Fruit fly (Drosophila melanogaster) whole organism, embryonic: ENCODE measurements around the gene CG14960.

Experiments
- ATbp ChIP-seq: fragments of 200-800 bp; sonication (Bioruptor generic); optimal IDR thresholded peaks from 2 replicates; lab custom pipeline; 2017; ENCODE audit warnings: missing biosample characterization, mild to moderate bottlenecking, missing genetic modification characterization, missing genetic modification reagents
- CG10979 ChIP-seq: fragments of 200-800 bp; sonication (Bioruptor generic); optimal IDR thresholded peaks from 2 replicates; lab custom pipeline; 2018; ENCODE audit warnings: missing biosample characterization, mild to moderate bottlenecking, missing genetic modification characterization, moderate library complexity
- CG15269 ChIP-seq: fragments of 200-800 bp; sonication (Bioruptor generic); optimal IDR thresholded peaks from 2 replicates; lab custom pipeline; 2018; ENCODE audit warnings: missing biosample characterization, mild to moderate bottlenecking, missing genetic modification characterization, moderate library complexity
- CG15601 ChIP-seq: fragments of 200-800 bp; sonication (Bioruptor generic); optimal IDR thresholded peaks from 3 replicates; lab custom pipeline; 2019; ENCODE audit warnings: missing biosample characterization, mild to moderate bottlenecking, missing genetic modification characterization, moderate library complexity
- CG17328 ChIP-seq: fragments of 200-800 bp; sonication (Bioruptor generic); IDR thresholded peaks from 2 replicates; pipeline ENCODE4 v1.3.6; 2022; ENCODE audit warnings: missing biosample characterization, missing genetic modification characterization
- CG18599 ChIP-seq: fragments of 200-800 bp; sonication (Bioruptor generic); optimal IDR thresholded peaks from 3 replicates; lab custom pipeline; 2017; ENCODE audit warnings: missing biosample characterization, missing genetic modification characterization, mild to moderate bottlenecking, moderate library complexity, missing genetic modification reagents
- CG2116 ChIP-seq: fragments of 200-800 bp; sonication (Bioruptor generic); optimal IDR thresholded peaks from 3 replicates; lab custom pipeline; 2018; ENCODE audit warnings: missing biosample characterization, mild to moderate bottlenecking, missing genetic modification characterization
- CG2712 ChIP-seq: fragments of 200-800 bp; optimal IDR thresholded peaks from 3 replicates; lab custom pipeline; 2019; ENCODE audit warnings: missing biosample characterization, mild to moderate bottlenecking, missing genetic modification characterization, moderate library complexity
- CG32772 ChIP-seq: fragments of 200-800 bp; sonication (Bioruptor generic); IDR thresholded peaks from 2 replicates; pipeline ENCODE4 v1.3.6; 2022; ENCODE audit warnings: missing biosample characterization, missing genetic modification characterization
- CG4328 ChIP-seq: fragments of 200-800 bp; sonication (Bioruptor generic); optimal IDR thresholded peaks from 3 replicates; lab custom pipeline; 2017; ENCODE audit warnings: missing biosample characterization, missing genetic modification reagents, missing genetic modification characterization
- CG4424 ChIP-seq: fragments of 200-800 bp; sonication (Bioruptor generic); optimal IDR thresholded peaks from 3 replicates; lab custom pipeline; 2016; ENCODE audit warnings: missing biosample characterization, missing genetic modification characterization
- CG4617 ChIP-seq: fragments of 200-800 bp; sonication (Bioruptor generic); optimal IDR thresholded peaks from 3 replicates; lab custom pipeline; 2016; ENCODE audit warnings: missing biosample characterization, missing genetic modification characterization, borderline replicate concordance
- CG6654 ChIP-seq: fragments of 200-800 bp; sonication (Bioruptor generic); optimal IDR thresholded peaks from 2 replicates; lab custom pipeline; 2017; ENCODE audit warnings: missing biosample characterization, mild to moderate bottlenecking, missing genetic modification characterization
- CG6791 ChIP-seq: fragments of 200-800 bp; sonication (Bioruptor generic); IDR thresholded peaks from 3 replicates; pipeline ENCODE4 v1.3.6; 2022; ENCODE audit warnings: missing biosample characterization, missing genetic modification characterization; ENCODE audit not compliant: partially characterized antibody
- CG7271 ChIP-seq: fragments of 200-800 bp; sonication (Bioruptor generic); optimal IDR thresholded peaks from 2 replicates; lab custom pipeline; 2018; ENCODE audit warnings: missing biosample characterization, mild to moderate bottlenecking, missing genetic modification characterization, moderate library complexity
- CG7357 ChIP-seq: fragments of 200-800 bp; sonication (Bioruptor generic); IDR thresholded peaks from 3 replicates; pipeline ENCODE4 v1.3.6; 2022; ENCODE audit warnings: missing biosample characterization, missing genetic modification characterization
- CG8089 ChIP-seq: fragments of 200-800 bp; sonication (Bioruptor generic); optimal IDR thresholded peaks from 3 replicates; lab custom pipeline; 2016; ENCODE audit warnings: missing biosample characterization, missing genetic modification characterization
- Dip2 ChIP-seq: fragments of 200-800 bp; sonication (Bioruptor generic); IDR thresholded peaks from 2 replicates; pipeline ENCODE4 v1.3.6; 2022; ENCODE audit warnings: missing biosample characterization, missing genetic modification characterization
- Doc2 ChIP-seq: fragments of 200-800 bp; sonication (Bioruptor generic); IDR thresholded peaks from 2 replicates; pipeline ENCODE4 v1.3.6; 2022; ENCODE audit warnings: missing biosample characterization, missing genetic modification characterization
- Fer2 ChIP-seq: fragments of 200-800 bp; sonication (Bioruptor generic); optimal IDR thresholded peaks from 2 replicates; lab custom pipeline; 2018; ENCODE audit warnings: missing biosample characterization, mild to moderate bottlenecking, missing genetic modification characterization, moderate library complexity
- HHEX ChIP-seq: fragments of 200-800 bp; sonication (Bioruptor generic); optimal IDR thresholded peaks from 3 replicates; lab custom pipeline; 2017; ENCODE audit warnings: missing biosample characterization, mild to moderate bottlenecking, missing genetic modification characterization, missing genetic modification reagents
- Hr3 ChIP-seq: fragments of 200-800 bp; sonication (Bioruptor generic); optimal IDR thresholded peaks from 3 replicates; lab custom pipeline; 2016; ENCODE audit warnings: missing biosample characterization, missing genetic modification characterization
- NC2β ChIP-seq: fragments of 200-800 bp; sonication (Bioruptor generic); optimal IDR thresholded peaks from 2 replicates; lab custom pipeline; 2016; ENCODE audit warnings: missing biosample characterization, missing genetic modification characterization
- PHDP ChIP-seq: fragments of 200-800 bp; sonication (Bioruptor generic); optimal IDR thresholded peaks from 3 replicates; lab custom pipeline; 2018; ENCODE audit warnings: missing biosample characterization, mild to moderate bottlenecking, missing genetic modification characterization, moderate library complexity
- Ravus ChIP-seq: fragments of 200-800 bp; sonication (Bioruptor generic); IDR thresholded peaks from 2 replicates; pipeline ENCODE4 v1.3.6; 2022; ENCODE audit warnings: missing biosample characterization, missing genetic modification characterization
- Tbp ChIP-seq: fragments of >200 bp; optimal IDR thresholded peaks from 2 replicates; lab custom pipeline; 2018; ENCODE audit warnings: missing biosample characterization, missing genetic modification characterization
- aop ChIP-seq: fragments of 200-800 bp; sonication (Bioruptor generic); IDR thresholded peaks from 2 replicates; pipeline ENCODE4 v1.3.6; 2022; ENCODE audit warnings: missing biosample characterization, missing genetic modification characterization
- ato ChIP-seq: fragments of 200-800 bp; sonication (Bioruptor generic); IDR thresholded peaks from 2 replicates; pipeline ENCODE4 v1.3.6; 2022; ENCODE audit warnings: missing biosample characterization, missing genetic modification characterization; ENCODE audit not compliant: partially characterized antibody
- chn ChIP-seq: fragments of 200-800 bp; sonication (Bioruptor generic); optimal IDR thresholded peaks from 2 replicates; lab custom pipeline; 2016; ENCODE audit warnings: missing biosample characterization, missing genetic modification characterization
- crp ChIP-seq, 2 experiments: fragments of 200-800 bp; sonication (Bioruptor generic); optimal IDR thresholded peaks; 2 replicates in 1 of 2; 3 replicates in 1 of 2; lab custom pipeline; 2017; ENCODE audit warnings: missing biosample characterization in 2 of 2, missing genetic modification characterization in 2 of 2, mild to moderate bottlenecking in 1 of 2, moderate library complexity in 1 of 2
- dpn ChIP-seq, 2 experiments: fragments of 200-800 bp; sonication (Bioruptor generic); optimal IDR thresholded peaks; 3 replicates each; lab custom pipeline; 2016; ENCODE audit warnings: missing biosample characterization in 2 of 2, missing genetic modification characterization in 2 of 2
- exex ChIP-seq: fragments of 200-800 bp; sonication (Bioruptor generic); optimal IDR thresholded peaks from 4 replicates; lab custom pipeline; 2018; ENCODE audit warnings: missing biosample characterization, mild to moderate bottlenecking, missing genetic modification characterization, moderate library complexity
- fd96Cb ChIP-seq: fragments of 200-800 bp; sonication (Bioruptor generic); optimal IDR thresholded peaks from 2 replicates; lab custom pipeline; 2018; ENCODE audit warnings: missing biosample characterization, mild to moderate bottlenecking, missing genetic modification characterization, moderate library complexity
- ftz-f1 ChIP-seq: fragments of 200-800 bp; sonication (Bioruptor generic); optimal IDR thresholded peaks from 2 replicates; lab custom pipeline; 2016; ENCODE audit warnings: missing biosample characterization, missing genetic modification characterization
- gce ChIP-seq: fragments of 200-800 bp; sonication (Bioruptor generic); IDR thresholded peaks from 3 replicates; pipeline ENCODE4 v1.3.6; 2022; ENCODE audit warnings: missing biosample characterization, missing genetic modification characterization
- gsb ChIP-seq: fragments of 200-800 bp; sonication (Bioruptor generic); IDR thresholded peaks from 2 replicates; pipeline ENCODE4 v1.3.6; 2022; ENCODE audit warnings: missing biosample characterization, missing genetic modification characterization
- jigr1 ChIP-seq: fragments of 200-800 bp; sonication (Bioruptor generic); IDR thresholded peaks from 3 replicates; pipeline ENCODE4 v1.3.6; 2022; ENCODE audit warnings: missing biosample characterization, missing genetic modification characterization
- kni ChIP-seq: fragments of 200-800 bp; sonication (Bioruptor generic); optimal IDR thresholded peaks from 3 replicates; lab custom pipeline; 2017; ENCODE audit warnings: mild to moderate bottlenecking, missing biosample characterization, missing genetic modification reagents, missing genetic modification characterization
- lbe ChIP-seq: fragments of 200-800 bp; sonication (Bioruptor generic); optimal IDR thresholded peaks from 2 replicates; lab custom pipeline; 2016; ENCODE audit warnings: missing biosample characterization, mild to moderate bottlenecking, missing genetic modification characterization
- lilli ChIP-seq: fragments of 200-800 bp; sonication (Bioruptor generic); optimal IDR thresholded peaks from 3 replicates; lab custom pipeline; 2016; ENCODE audit warnings: missing biosample characterization, missing genetic modification characterization
- mam ChIP-seq: fragments of 200-800 bp; sonication (Bioruptor generic); optimal IDR thresholded peaks from 3 replicates; lab custom pipeline; 2016; ENCODE audit warnings: missing biosample characterization, missing genetic modification characterization
- nerfin-2 ChIP-seq: fragments of 200-800 bp; sonication (Bioruptor generic); IDR thresholded peaks from 2 replicates; pipeline ENCODE4 v1.3.6; 2022; ENCODE audit warnings: missing biosample characterization, missing genetic modification characterization; ENCODE audit not compliant: partially characterized antibody
- pho ChIP-seq: fragments of 200-800 bp; sonication (Bioruptor generic); optimal IDR thresholded peaks from 2 replicates; lab custom pipeline; 2016; ENCODE audit warnings: missing biosample characterization, missing genetic modification characterization
- sens ChIP-seq: fragments of 200-800 bp; sonication (Bioruptor generic); peaks from one replicate; lab custom pipeline; 2016; ENCODE audit warnings: missing biosample characterization, missing genetic modification characterization
- sqz ChIP-seq: fragments of 200-800 bp; sonication (Bioruptor generic); optimal IDR thresholded peaks from 3 replicates; lab custom pipeline; 2018; ENCODE audit warnings: missing biosample characterization, mild to moderate bottlenecking, missing genetic modification characterization
- unc-4 ChIP-seq: fragments of 200-800 bp; sonication (Bioruptor generic); IDR thresholded peaks from 2 replicates; pipeline ENCODE4 v1.3.6; 2022; ENCODE audit warnings: missing biosample characterization, missing genetic modification characterization; ENCODE audit not compliant: partially characterized antibody
- usp ChIP-seq: fragments of >200 bp; optimal IDR thresholded peaks from 2 replicates; lab custom pipeline; 2017; ENCODE audit warnings: missing biosample characterization, missing genetic modification characterization
- vnd ChIP-seq: fragments of 200-800 bp; sonication (Bioruptor generic); IDR thresholded peaks from 3 replicates; pipeline ENCODE4 v1.3.6; 2022; ENCODE audit warnings: missing biosample characterization, missing genetic modification characterization; ENCODE audit not compliant: partially characterized antibody

CG14960 gene

DNA sequence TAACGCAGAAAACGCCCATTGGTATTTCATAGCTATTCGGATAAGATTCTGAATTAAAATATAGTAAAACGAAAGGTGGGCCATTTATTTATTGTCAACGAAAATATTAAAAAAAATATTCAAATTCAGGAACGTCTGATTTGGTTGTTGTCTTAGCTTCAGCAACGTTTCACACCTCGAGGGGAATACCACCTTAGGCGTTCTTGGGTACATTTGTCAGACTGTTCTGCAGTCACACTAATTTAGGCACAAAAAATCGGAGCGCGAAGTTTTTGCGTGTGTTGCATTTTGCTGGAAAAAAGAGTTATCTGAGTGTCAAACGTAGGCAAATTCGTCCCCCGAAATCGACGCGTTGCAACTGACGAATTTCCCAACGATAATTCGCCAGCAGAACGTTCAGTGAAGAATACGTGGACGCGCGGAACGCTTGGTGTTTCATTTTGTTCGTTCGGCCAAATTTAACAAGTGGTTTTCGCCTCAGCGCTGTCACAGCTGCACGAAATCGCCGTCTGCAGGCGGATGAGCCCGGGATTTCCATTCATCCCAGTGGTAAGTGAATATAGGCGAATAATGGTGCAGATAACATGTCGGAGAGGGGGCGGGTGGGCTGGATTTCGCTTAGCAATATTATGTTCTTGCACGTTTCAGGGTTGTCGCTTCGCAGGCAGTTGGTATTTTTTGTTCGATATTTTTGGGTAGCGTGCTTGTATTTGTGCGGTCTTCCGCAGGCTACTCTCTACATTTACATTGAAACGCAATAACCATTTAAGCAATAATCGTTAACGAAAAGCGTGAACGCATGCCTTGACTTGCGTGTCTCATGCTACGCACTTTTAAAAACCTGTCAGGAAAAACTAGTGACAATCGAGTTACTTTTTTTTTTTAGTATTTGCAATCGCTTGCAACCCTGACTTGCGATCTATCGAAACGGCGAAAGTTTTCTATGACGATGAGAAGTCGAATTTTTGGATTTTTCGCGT, 45.8 kb upstream of the CG14960 start, which contains the start of gene Larp4B (continued):
- TF ChIP-seq ato, result peak; percentile 21; the same call in 1 of the 2 replicates
- peak; percentile 13 for TF ChIP-seq chn (GFP tag; lab: Kevin White, UChicago)
- no peak for TF ChIP-seq pho (GFP tag; lab: Kevin White, UChicago)
- TF ChIP-seq Fer2 (tag; lab: Kevin White, UChicago), result no peak
- no peak for TF ChIP-seq HHEX (GFP tag; lab: Kevin White, UChicago)
- peak; percentile 71 for TF ChIP-seq vnd
- no peak for TF ChIP-seq gsb (GFP tag; lab: Robert Waterston, UW)
- peak; percentile 25 for TF ChIP-seq NC2β (GFP tag; lab: Kevin White, UChicago)
- no peak for TF ChIP-seq CG32772 (GFP tag; lab: Robert Waterston, UW)
- TF ChIP-seq aop, result no peak
- TF ChIP-seq CG6654 (GFP tag; lab: Kevin White, UChicago), result no peak
- no peak for TF ChIP-seq Hr3 (GFP tag; lab: Kevin White, UChicago)
- TF ChIP-seq CG18599 (GFP tag; lab: Kevin White, UChicago), result no peak
- TF ChIP-seq CG8089 (GFP tag; lab: Kevin White, UChicago), result no peak
- peak; percentile 50 for TF ChIP-seq CG6791 (GFP tag; lab: Robert Waterston, UW)
- no peak for TF ChIP-seq kni (GFP tag; lab: Kevin White, UChicago)
- TF ChIP-seq fd96Cb (tag; lab: Kevin White, UChicago), result no peak
- TF ChIP-seq CG7271 (tag; lab: Kevin White, UChicago), result no peak
- no peak for TF ChIP-seq Doc2
- TF ChIP-seq sens (GFP tag; lab: Kevin White, UChicago), result peak; percentile 80
- TF ChIP-seq lilli (GFP tag; lab: Kevin White, UChicago), result peak; percentile 53
- TF ChIP-seq CG15601 (tag; lab: Kevin White, UChicago), result peak; percentile 6
- no peak for TF ChIP-seq CG15269
- no peak for TF ChIP-seq dpn (GFP tag; optimal IDR thresholded peaks at IDR 0.05; lab: Kevin White, UChicago)
- peak; percentile 28 for TF ChIP-seq mam (GFP tag; lab: Kevin White, UChicago)
- peak in 1 of 2 experiments; percentile 40 for TF ChIP-seq crp (GFP tag; optimal IDR thresholded peaks at IDR 0.05; lab: Kevin White, UChicago)
- TF ChIP-seq CG17328 (GFP tag; lab: Robert Waterston, UW), result no peak
- TF ChIP-seq ftz-f1 (GFP tag; lab: Kevin White, UChicago), result no peak
- TF ChIP-seq CG4328, result no peak
- TF ChIP-seq Tbp (GFP tag; lab: Kevin White, UChicago), result no peak
- TF ChIP-seq lbe (GFP tag; lab: Kevin White, UChicago), result peak; percentile 40
- TF ChIP-seq CG7357 (GFP tag; lab: Robert Waterston, UW), result 0 out of 3 replicates have a peak, but pooled peaks have one; percentile 21
- TF ChIP-seq nerfin-2 (GFP tag; lab: Robert Waterston, UW), result no peak
- no peak for TF ChIP-seq Dip2 (GFP tag; lab: Robert Waterston, UW)
- peak; percentile 98 for TF ChIP-seq CG2116
- no peak for TF ChIP-seq Ravus (GFP tag; lab: Robert Waterston, UW)
- TF ChIP-seq sqz (GFP tag; lab: Kevin White, UChicago), result peak; percentile 77
- no peak for TF ChIP-seq CG10979 (tag; lab: Kevin White, UChicago)
- TF ChIP-seq CG2712, result peak; percentile 19
- no peak for TF ChIP-seq gce (GFP tag; lab: Robert Waterston, UW)
- TF ChIP-seq PHDP (tag; lab: Kevin White, UChicago), result peak; percentile 2
- TF ChIP-seq unc-4 (GFP tag; lab: Robert Waterston, UW), result peak; percentile 66
- TF ChIP-seq CG4617 (GFP tag; lab: Kevin White, UChicago), result peak; percentile 89
- no peak for TF ChIP-seq jigr1 (GFP tag; lab: Robert Waterston, UW)
- no peak for TF ChIP-seq usp (GFP tag; lab: Kevin White, UChicago)
- TF ChIP-seq CG4424 (GFP tag; lab: Kevin White, UChicago), result no peak
- no peak for TF ChIP-seq exex (tag; lab: Kevin White, UChicago)
- no peak for TF ChIP-seq ATbp
